Fruit fly (Drosophila melanogaster) whole organism, embryonic: ENCODE results near the gene cyr.

ENCODE experiments used
- CG11085 ChIP-seq: fragments of 200-800 bp; sonication (Bioruptor generic); IDR thresholded peaks from 2 replicates; pipeline ENCODE4 v1.3.6; 2022; ENCODE audit warnings: missing biosample characterization, missing genetic modification characterization
- CG11456 ChIP-seq: fragments of 200-800 bp; sonication (Bioruptor generic); IDR thresholded peaks from 3 replicates; pipeline ENCODE4 v1.3.6; 2022; ENCODE audit warnings: missing biosample characterization, missing genetic modification characterization
- CG12391 ChIP-seq: fragments of 200-800 bp; sonication (Bioruptor generic); optimal IDR thresholded peaks from 3 replicates; lab custom pipeline; 2018; ENCODE audit warnings: missing biosample characterization, mild to moderate bottlenecking, missing genetic modification characterization, moderate library complexity
- CG12744 ChIP-seq: fragments of 200-800 bp; sonication (Bioruptor generic); optimal IDR thresholded peaks from 2 replicates; lab custom pipeline; 2016; ENCODE audit warnings: missing biosample characterization, missing genetic modification characterization
- CG14965 ChIP-seq: fragments of 200-800 bp; sonication (Bioruptor generic); optimal IDR thresholded peaks from 2 replicates; lab custom pipeline; 2016; ENCODE audit warnings: missing biosample characterization, missing genetic modification characterization, borderline replicate concordance
- CG1529 ChIP-seq: fragments of 200-800 bp; sonication (Bioruptor generic); optimal IDR thresholded peaks from 3 replicates; lab custom pipeline; 2018; ENCODE audit warnings: missing biosample characterization, missing genetic modification characterization
- CG17328 ChIP-seq: fragments of 200-800 bp; sonication (Bioruptor generic); IDR thresholded peaks from 2 replicates; pipeline ENCODE4 v1.3.6; 2022; ENCODE audit warnings: missing biosample characterization, missing genetic modification characterization
- CG2875 ChIP-seq: fragments of 200-800 bp; sonication (Bioruptor generic); optimal IDR thresholded peaks from 2 replicates; lab custom pipeline; 2017; ENCODE audit warnings: missing biosample characterization, mild to moderate bottlenecking, missing genetic modification characterization, missing genetic modification reagents
- CG31388 ChIP-seq: fragments of 200-800 bp; sonication (Bioruptor generic); optimal IDR thresholded peaks from 2 replicates; lab custom pipeline; 2016; ENCODE audit warnings: missing biosample characterization, missing genetic modification characterization
- CG3726 ChIP-seq: fragments of 200-800 bp; sonication (Bioruptor generic); IDR thresholded peaks from 3 replicates; pipeline ENCODE4, ENCODE4 v1.3.6; 2022; ENCODE audit warnings: missing biosample characterization, missing genetic modification characterization
- CG4404 ChIP-seq: fragments of 200-800 bp; sonication (Bioruptor generic); IDR thresholded peaks from 2 replicates; pipeline ENCODE4 v1.3.6; 2022; ENCODE audit warnings: missing biosample characterization, missing genetic modification characterization
- CG5953 ChIP-seq: fragments of 200-800 bp; sonication (Bioruptor generic); IDR thresholded peaks from 2 replicates; pipeline ENCODE4 v1.3.6; 2022; ENCODE audit warnings: missing biosample characterization, missing genetic modification characterization
- CG6272 ChIP-seq: fragments of 200-800 bp; sonication (Bioruptor generic); IDR thresholded peaks from 2 replicates; pipeline ENCODE4 v1.3.6; 2022; ENCODE audit warnings: missing biosample characterization, missing genetic modification characterization
- CG6683 ChIP-seq: fragments of 200-800 bp; sonication (Bioruptor generic); optimal IDR thresholded peaks from 2 replicates; lab custom pipeline; 2017; ENCODE audit warnings: missing biosample characterization, mild to moderate bottlenecking, missing genetic modification characterization, missing genetic modification reagents
- CG7372 ChIP-seq: fragments of 200-800 bp; sonication (Bioruptor generic); IDR thresholded peaks from 2 replicates; pipeline ENCODE4 v1.3.6; 2022; ENCODE audit warnings: missing biosample characterization, missing genetic modification characterization
- CG8281 ChIP-seq: fragments of 200-800 bp; sonication (Bioruptor generic); optimal IDR thresholded peaks from 2 replicates; lab custom pipeline; 2018; ENCODE audit warnings: missing biosample characterization, mild to moderate bottlenecking, missing genetic modification characterization, moderate library complexity
- CG8478 ChIP-seq: fragments of >200 bp; optimal IDR thresholded peaks from 2 replicates; lab custom pipeline; 2018
- CG8924 ChIP-seq: fragments of 200-800 bp; optimal IDR thresholded peaks from 3 replicates; lab custom pipeline; 2019; ENCODE audit warnings: missing biosample characterization, mild to moderate bottlenecking, missing genetic modification characterization, moderate library complexity
- CG9437 ChIP-seq: fragments of 200-800 bp; sonication (Bioruptor generic); optimal IDR thresholded peaks from 2 replicates; lab custom pipeline; 2018; ENCODE audit warnings: missing biosample characterization, mild to moderate bottlenecking, missing genetic modification characterization
- CrebB ChIP-seq: fragments of 200-800 bp; sonication (Bioruptor generic); optimal IDR thresholded peaks from 3 replicates; lab custom pipeline; 2018; ENCODE audit warnings: missing biosample characterization, mild to moderate bottlenecking, missing genetic modification characterization
- Dek ChIP-seq: fragments of 200-800 bp; sonication (Bioruptor generic); optimal IDR thresholded peaks from 3 replicates; lab custom pipeline; 2019; ENCODE audit warnings: missing biosample characterization, mild to moderate bottlenecking, missing genetic modification characterization, moderate library complexity
- E2f2 ChIP-seq: fragments of 200-800 bp; sonication (Bioruptor generic); IDR thresholded peaks from 2 replicates; pipeline ENCODE4 v1.3.6; 2022; ENCODE audit warnings: missing biosample characterization, missing genetic modification characterization
- Ets97D ChIP-seq: fragments of 200-800 bp; sonication (Bioruptor generic); optimal IDR thresholded peaks from 3 replicates; lab custom pipeline; 2016; ENCODE audit warnings: missing biosample characterization, missing genetic modification characterization
- Fer2 ChIP-seq: fragments of 200-800 bp; sonication (Bioruptor generic); optimal IDR thresholded peaks from 2 replicates; lab custom pipeline; 2018; ENCODE audit warnings: missing biosample characterization, mild to moderate bottlenecking, missing genetic modification characterization, moderate library complexity
- HLHmδ ChIP-seq: fragments of 200-800 bp; sonication (Bioruptor generic); optimal IDR thresholded peaks from 2 replicates; lab custom pipeline; 2018; ENCODE audit warnings: missing biosample characterization, mild to moderate bottlenecking, missing genetic modification characterization, moderate library complexity
- Hand ChIP-seq: fragments of 200-800 bp; sonication (Bioruptor generic); optimal IDR thresholded peaks from 2 replicates; lab custom pipeline; 2017; ENCODE audit warnings: mild to moderate bottlenecking, missing biosample characterization, missing genetic modification reagents, missing genetic modification characterization
- Hey ChIP-seq: fragments of 200-800 bp; sonication (Bioruptor generic); optimal IDR thresholded peaks from 3 replicates; lab custom pipeline; 2018; ENCODE audit warnings: missing biosample characterization, mild to moderate bottlenecking, missing genetic modification characterization
- Kr ChIP-seq: fragments of 200-800 bp; sonication (Bioruptor generic); optimal IDR thresholded peaks from 2 replicates; lab custom pipeline; 2017; ENCODE audit warnings: missing biosample characterization, mild to moderate bottlenecking, missing genetic modification characterization
- Nf-YA ChIP-seq: fragments of 200-800 bp; sonication (Bioruptor generic); IDR thresholded peaks from 2 replicates; pipeline ENCODE4 v1.3.6; 2022; ENCODE audit warnings: missing biosample characterization, missing genetic modification characterization
- Ravus ChIP-seq: fragments of 200-800 bp; sonication (Bioruptor generic); IDR thresholded peaks from 2 replicates; pipeline ENCODE4 v1.3.6; 2022; ENCODE audit warnings: missing biosample characterization, missing genetic modification characterization
- Sox100B ChIP-seq: fragments of 200-800 bp; sonication (Bioruptor generic); optimal IDR thresholded peaks from 3 replicates; lab custom pipeline; 2018; ENCODE audit warnings: missing biosample characterization, mild to moderate bottlenecking, missing genetic modification characterization
- bigmax ChIP-seq: fragments of 200-800 bp; sonication (Bioruptor generic); optimal IDR thresholded peaks from 2 replicates; lab custom pipeline; 2018; ENCODE audit warnings: missing biosample characterization, mild to moderate bottlenecking, missing genetic modification characterization
- bowl ChIP-seq: fragments of 200-800 bp; sonication (Bioruptor generic); IDR thresholded peaks from 2 replicates; pipeline ENCODE4 v1.3.6; 2022; ENCODE audit warnings: missing biosample characterization, missing genetic modification characterization
- br ChIP-seq: fragments of >200 bp; optimal IDR thresholded peaks from 2 replicates; lab custom pipeline; 2017
- caup ChIP-seq: fragments of 200-800 bp; sonication (Bioruptor generic); optimal IDR thresholded peaks from 3 replicates; lab custom pipeline; 2017; ENCODE audit warnings: missing biosample characterization, mild to moderate bottlenecking, missing genetic modification characterization, moderate library complexity; ENCODE audit not compliant: severe bottlenecking
- ci ChIP-seq: fragments of 200-800 bp; sonication (Bioruptor generic); IDR thresholded peaks from 3 replicates; pipeline ENCODE4 v1.3.6; 2022; ENCODE audit warnings: missing biosample characterization, missing genetic modification characterization
- crol ChIP-seq: fragments of 200-800 bp; sonication (Bioruptor generic); IDR thresholded peaks from 2 replicates; pipeline ENCODE4 v1.3.6; 2022; ENCODE audit warnings: missing biosample characterization, missing genetic modification characterization
- dm ChIP-seq: fragments of 200-800 bp; sonication (Bioruptor generic); optimal IDR thresholded peaks from 3 replicates; lab custom pipeline; 2016; ENCODE audit warnings: missing biosample characterization, missing genetic modification characterization
- dysf ChIP-seq: fragments of 200-800 bp; sonication (Bioruptor generic); IDR thresholded peaks from 3 replicates; pipeline ENCODE4 v1.3.6; 2022; ENCODE audit warnings: missing biosample characterization, missing genetic modification characterization
- fd3F ChIP-seq: fragments of 200-800 bp; sonication (Bioruptor generic); optimal IDR thresholded peaks from 2 replicates; lab custom pipeline; 2018; ENCODE audit warnings: missing biosample characterization, mild to moderate bottlenecking, missing genetic modification characterization, moderate library complexity
- fd64A ChIP-seq: fragments of 200-800 bp; sonication (Bioruptor generic); optimal IDR thresholded peaks from 3 replicates; lab custom pipeline; 2018; ENCODE audit warnings: missing biosample characterization, mild to moderate bottlenecking, missing genetic modification characterization
- grau ChIP-seq: fragments of 200-800 bp; optimal IDR thresholded peaks from 3 replicates; lab custom pipeline; 2019; ENCODE audit warnings: missing biosample characterization, mild to moderate bottlenecking, missing genetic modification characterization, moderate library complexity
- klu ChIP-seq: fragments of 200-800 bp; sonication (Bioruptor generic); IDR thresholded peaks from 2 replicates; pipeline ENCODE4 v1.3.6; 2022; ENCODE audit warnings: missing biosample characterization, missing genetic modification characterization
- org-1 ChIP-seq: fragments of 200-800 bp; sonication (Bioruptor generic); optimal IDR thresholded peaks from 2 replicates; lab custom pipeline; 2017; ENCODE audit warnings: missing biosample characterization, missing genetic modification characterization
- pzg ChIP-seq: fragments of 200-800 bp; sonication (Bioruptor generic); optimal IDR thresholded peaks from 3 replicates; lab custom pipeline; 2018; ENCODE audit warnings: missing biosample characterization, mild to moderate bottlenecking, missing genetic modification characterization, moderate library complexity
- repo ChIP-seq: fragments of 200-800 bp; sonication (Bioruptor generic); optimal IDR thresholded peaks from 2 replicates; lab custom pipeline; 2016; ENCODE audit warnings: missing biosample characterization, missing genetic modification characterization
- slp2 ChIP-seq: fragments of 200-800 bp; sonication (Bioruptor generic); optimal IDR thresholded peaks from 2 replicates; lab custom pipeline; 2016; ENCODE audit warnings: missing biosample characterization, missing genetic modification characterization
- sqz ChIP-seq: fragments of 200-800 bp; sonication (Bioruptor generic); optimal IDR thresholded peaks from 3 replicates; lab custom pipeline; 2018; ENCODE audit warnings: missing biosample characterization, mild to moderate bottlenecking, missing genetic modification characterization
- tap ChIP-seq: fragments of 200-800 bp; optimal IDR thresholded peaks from 3 replicates; lab custom pipeline; 2019; ENCODE audit warnings: missing biosample characterization, mild to moderate bottlenecking, missing genetic modification characterization, moderate library complexity
- unc-4 ChIP-seq: fragments of 200-800 bp; sonication (Bioruptor generic); IDR thresholded peaks from 2 replicates; pipeline ENCODE4 v1.3.6; 2022; ENCODE audit warnings: missing biosample characterization, missing genetic modification characterization; ENCODE audit not compliant: partially characterized antibody
- vfl ChIP-seq: fragments of 200-800 bp; sonication (Bioruptor generic); optimal IDR thresholded peaks from 2 replicates; lab custom pipeline; 2016; ENCODE audit warnings: missing biosample characterization, missing genetic modification characterization

The cyr gene

dm6 chrX:8131693-8132313 lies 3.7 kb downstream of the cyr start, which contains the start of gene CG10958 (continued):
- TF ChIP-seq Sox100B = peak; percentile 55
- peak; percentile 51 for TF ChIP-seq CG8924
- TF ChIP-seq bigmax = no peak
- TF ChIP-seq CG6683 (GFP tag; lab: Kevin White, UChicago) = peak; percentile 30
- TF ChIP-seq pzg (GFP tag; lab: Kevin White, UChicago) = peak; percentile 38
- TF ChIP-seq Hey (tag; lab: Kevin White, UChicago) = no peak
- no peak for TF ChIP-seq CG3726
- no peak for TF ChIP-seq org-1 (GFP tag; lab: Kevin White, UChicago)
- TF ChIP-seq dm = peak; percentile 5
- TF ChIP-seq Nf-YA (GFP tag; lab: Robert Waterston, UW) = no peak
- peak; percentile 56 for TF ChIP-seq caup (GFP tag; lab: Kevin White, UChicago)
- peak; percentile 55; the same call in 1 of the 2 replicates for TF ChIP-seq CG17328 (GFP tag; lab: Robert Waterston, UW)
- TF ChIP-seq CG8478 (lab: Kevin White, UChicago) = no peak
- no peak for TF ChIP-seq CG8281
- no peak for TF ChIP-seq fd64A (GFP tag; lab: Kevin White, UChicago)
- TF ChIP-seq E2f2 = peak; percentile 55
- TF ChIP-seq sqz (GFP tag; lab: Kevin White, UChicago) = no peak
- no peak for TF ChIP-seq slp2 (GFP tag; lab: Kevin White, UChicago)
- TF ChIP-seq CG12391 (tag; lab: Kevin White, UChicago) = peak; percentile 80
- TF ChIP-seq Ravus (GFP tag; lab: Robert Waterston, UW) = no peak
- peak; percentile 52; the same call in 1 of the 3 replicates for TF ChIP-seq CG11456 (GFP tag; lab: Robert Waterston, UW)
- TF ChIP-seq tap = no peak
- no peak for TF ChIP-seq CrebB
- no peak for TF ChIP-seq CG7372 (GFP tag; lab: Robert Waterston, UW)
- TF ChIP-seq CG2875 (GFP tag; lab: Kevin White, UChicago) = peak; percentile 6
- TF ChIP-seq CG1529 (GFP tag; lab: Kevin White, UChicago) = no peak
- TF ChIP-seq Fer2 = peak; percentile 18
- TF ChIP-seq Hand (GFP tag; lab: Kevin White, UChicago) = no peak
- TF ChIP-seq ci = 0 out of 3 replicates have a peak, but pooled peaks have one; percentile 37
- TF ChIP-seq unc-4 = no peak
- peak; percentile 42 for TF ChIP-seq vfl
- no peak for TF ChIP-seq br (lab: Kevin White, UChicago)
- TF ChIP-seq CG14965 = no peak
- TF ChIP-seq CG6272 (GFP tag; lab: Robert Waterston, UW) = 0 out of 2 replicates have a peak, but pooled peaks have one; percentile 51
- peak; percentile 50 for TF ChIP-seq fd3F (GFP tag; lab: Kevin White, UChicago)
- peak; percentile 59 for TF ChIP-seq grau
- TF ChIP-seq CG5953 (GFP tag; lab: Robert Waterston, UW) = no peak
- no peak for TF ChIP-seq CG12744 (GFP tag; lab: Kevin White, UChicago)
- no peak for TF ChIP-seq repo
- TF ChIP-seq Kr (GFP tag; lab: Kevin White, UChicago) = no peak
- no peak for TF ChIP-seq HLHmδ (GFP tag; lab: Kevin White, UChicago)
- peak; percentile 31 for TF ChIP-seq Dek (tag; lab: Kevin White, UChicago)
- no peak for TF ChIP-seq CG11085 (GFP tag; lab: Robert Waterston, UW)
- TF ChIP-seq CG9437 (GFP tag; lab: Kevin White, UChicago) = peak; percentile 74
- no peak for TF ChIP-seq bowl (GFP tag; lab: Robert Waterston, UW)
- TF ChIP-seq klu (GFP tag; lab: Robert Waterston, UW) = no peak
- no peak for TF ChIP-seq CG4404
- peak; percentile 37; the same call in 2 of the 3 replicates for TF ChIP-seq dysf (GFP tag; lab: Robert Waterston, UW)
- no peak for TF ChIP-seq crol (GFP tag; lab: Robert Waterston, UW)
- no peak for TF ChIP-seq CG31388 (GFP tag; lab: Kevin White, UChicago)
- TF ChIP-seq Ets97D (GFP tag; lab: Kevin White, UChicago) = peak; percentile 34
